Worm (Caenorhabditis elegans): ENCODE data around the gene fbxa-182.

fbxa-182 gene

DNA sequence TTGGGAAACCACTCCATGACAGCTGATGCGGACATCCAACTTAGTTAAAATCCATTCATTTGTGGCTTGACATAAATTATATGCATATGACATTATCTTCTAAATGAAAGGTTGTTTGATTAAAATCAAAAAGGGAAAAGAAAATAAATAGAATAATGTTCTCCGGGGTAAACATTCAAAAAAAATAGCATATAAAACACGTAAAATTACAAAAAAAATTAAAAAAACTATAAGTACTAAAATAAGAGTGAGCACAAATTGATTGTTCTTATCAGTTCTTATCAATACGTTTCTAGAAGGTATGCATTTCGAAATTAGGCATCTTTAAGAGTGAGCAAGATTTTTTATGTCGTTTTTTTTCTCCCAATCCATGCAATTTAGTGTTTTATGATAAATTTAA, at the start of gene fbxa-182:
Gene fbxa-182 (minus strand): TSS at position 101 of the 400 bp plus-strand sequence.
- no peak for TF ChIP-seq nhr-11 (tag; optimal IDR thresholded peaks at IDR 0.05)
- TF ChIP-seq mdl-1 (tag; optimal IDR thresholded peaks at IDR 0.05) = no peak
- no peak for TF ChIP-seq mbf-1 (tag; optimal IDR thresholded peaks at IDR 0.05)
- no peak for TF ChIP-seq sem-4 (tag; optimal IDR thresholded peaks at IDR 0.05)
- TF ChIP-seq peb-1 (tag; optimal IDR thresholded peaks at IDR 0.05) = no peak
- TF ChIP-seq egl-27 (tag; optimal IDR thresholded peaks at IDR 0.05) = no peak
- TF ChIP-seq ceh-82 (tag; optimal IDR thresholded peaks at IDR 0.05) = no peak
- TF ChIP-seq elt-1 (tag; optimal IDR thresholded peaks at IDR 0.05) = no peak
- TF ChIP-seq unc-39 (tag; optimal IDR thresholded peaks at IDR 0.05) = no peak
- no peak for TF ChIP-seq elt-3 (tag; optimal IDR thresholded peaks at IDR 0.05)
- no peak for TF ChIP-seq aly-2 (tag; optimal IDR thresholded peaks at IDR 0.05)
- no peak for TF ChIP-seq ama-1 (optimal IDR thresholded peaks at IDR 0.05)

DNA sequence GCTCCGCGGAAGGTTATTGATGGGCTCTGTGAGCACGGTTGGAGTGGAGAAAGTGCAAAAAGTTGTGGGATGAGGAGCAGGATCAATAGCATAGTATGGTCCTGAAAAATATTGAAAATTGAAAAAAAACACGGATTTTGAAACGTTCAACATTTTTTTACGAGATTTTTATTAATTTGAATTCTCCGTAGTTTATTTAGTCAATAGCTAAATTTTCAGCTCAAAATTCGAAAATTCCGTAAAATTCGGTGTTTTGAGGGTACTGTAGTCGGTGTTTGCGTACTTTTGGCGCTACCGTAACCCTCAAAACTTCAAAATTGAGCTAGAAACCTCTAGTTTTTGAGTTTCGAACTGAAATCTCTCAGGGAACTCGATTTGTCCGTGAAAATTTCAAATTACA, 46.3 kb upstream of the fbxa-182 start, which contains the start of gene pqn-42:
Gene pqn-42 (minus strand): TSS at position 101 of the 400 bp plus-strand sequence.
- TF ChIP-seq nhr-11 (tag; optimal IDR thresholded peaks at IDR 0.05) (no peak), lin-11 (tag; optimal IDR thresholded peaks at IDR 0.05) (no peak), nhr-6 (tag; optimal IDR thresholded peaks at IDR 0.05) (no peak), crh-2 (tag; optimal IDR thresholded peaks at IDR 0.05) (no peak), unc-62 (GFP tag; optimal IDR thresholded peaks at IDR 0.05) (no peak), peb-1 (tag; optimal IDR thresholded peaks at IDR 0.05) (no peak), zag-1 (tag; optimal IDR thresholded peaks at IDR 0.05) (no peak), elt-3 (tag; optimal IDR thresholded peaks at IDR 0.05) (no peak), nhr-129 (tag; optimal IDR thresholded peaks at IDR 0.05) (no peak), R02D3.7 (tag; optimal IDR thresholded peaks at IDR 0.05) (no peak), aly-2 (tag; optimal IDR thresholded peaks at IDR 0.05) (no peak), lin-13 (GFP tag; optimal IDR thresholded peaks at IDR 0.05) (no peak), dmd-4 (tag; optimal IDR thresholded peaks at IDR 0.05) (no peak), unc-39 (tag; optimal IDR thresholded peaks at IDR 0.05) (no peak), mab-5 (tag; optimal IDR thresholded peaks at IDR 0.05) (no peak), lin-39 (tag; optimal IDR thresholded peaks at IDR 0.05) (no peak)

DNA sequence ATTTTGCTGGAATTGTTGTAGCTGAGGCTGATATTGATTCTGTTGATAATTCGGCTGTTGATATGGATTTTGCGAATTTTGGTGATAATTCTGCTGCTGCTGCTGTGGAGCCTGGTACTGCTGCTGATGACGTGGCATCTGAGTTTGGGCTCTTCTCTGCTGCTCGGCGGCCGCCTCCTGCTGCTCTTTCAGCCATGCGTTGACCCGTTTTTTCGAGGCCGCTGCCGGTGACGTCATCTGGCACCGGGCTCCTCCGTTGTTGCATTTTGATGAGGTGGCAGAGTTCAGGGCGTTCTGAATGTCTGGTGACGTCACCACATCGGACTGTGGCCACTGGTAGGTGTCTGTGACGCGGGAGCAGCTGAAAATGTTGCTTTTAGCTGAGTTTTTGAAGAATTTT, 44.4 kb upstream of the fbxa-182 start:
- no peak for TF ChIP-seq nhr-10 (tag; optimal IDR thresholded peaks at IDR 0.05)
- no peak for TF ChIP-seq nhr-77 (tag; optimal IDR thresholded peaks at IDR 0.05)
- TF ChIP-seq nhr-6 (tag; optimal IDR thresholded peaks at IDR 0.05) = no peak
- no peak for TF ChIP-seq sem-4 (tag; optimal IDR thresholded peaks at IDR 0.05)
- TF ChIP-seq ZK546.5 (tag; optimal IDR thresholded peaks at IDR 0.05) = no peak
- TF ChIP-seq unc-62 (GFP tag; optimal IDR thresholded peaks at IDR 0.05) = no peak
- no peak for TF ChIP-seq nhr-12 (tag; optimal IDR thresholded peaks at IDR 0.05)
- TF ChIP-seq elt-3 (tag; optimal IDR thresholded peaks at IDR 0.05) = no peak
- no peak for TF ChIP-seq ztf-1 (GFP tag; conservative IDR thresholded peaks at IDR 0.05)
- no peak for TF ChIP-seq lin-13 (GFP tag; optimal IDR thresholded peaks at IDR 0.05)
- TF ChIP-seq snpc-4 (tag; optimal IDR thresholded peaks at IDR 0.05) = no peak
- no peak for TF ChIP-seq lin-39 (tag; optimal IDR thresholded peaks at IDR 0.05)
- no peak for TF ChIP-seq mdl-1 (tag; optimal IDR thresholded peaks at IDR 0.05)
- no peak for TF ChIP-seq dmd-4 (tag; optimal IDR thresholded peaks at IDR 0.05)
- TF ChIP-seq peb-1 (tag; optimal IDR thresholded peaks at IDR 0.05) = no peak
- TF ChIP-seq ztf-4 (tag; optimal IDR thresholded peaks at IDR 0.05) = no peak
- TF ChIP-seq nhr-25 (tag; optimal IDR thresholded peaks at IDR 0.05) = no peak
- TF ChIP-seq sma-3 (GFP tag; optimal IDR thresholded peaks at IDR 0.05) = no peak
- no peak for TF ChIP-seq alr-1 (tag; optimal IDR thresholded peaks at IDR 0.05)

DNA sequence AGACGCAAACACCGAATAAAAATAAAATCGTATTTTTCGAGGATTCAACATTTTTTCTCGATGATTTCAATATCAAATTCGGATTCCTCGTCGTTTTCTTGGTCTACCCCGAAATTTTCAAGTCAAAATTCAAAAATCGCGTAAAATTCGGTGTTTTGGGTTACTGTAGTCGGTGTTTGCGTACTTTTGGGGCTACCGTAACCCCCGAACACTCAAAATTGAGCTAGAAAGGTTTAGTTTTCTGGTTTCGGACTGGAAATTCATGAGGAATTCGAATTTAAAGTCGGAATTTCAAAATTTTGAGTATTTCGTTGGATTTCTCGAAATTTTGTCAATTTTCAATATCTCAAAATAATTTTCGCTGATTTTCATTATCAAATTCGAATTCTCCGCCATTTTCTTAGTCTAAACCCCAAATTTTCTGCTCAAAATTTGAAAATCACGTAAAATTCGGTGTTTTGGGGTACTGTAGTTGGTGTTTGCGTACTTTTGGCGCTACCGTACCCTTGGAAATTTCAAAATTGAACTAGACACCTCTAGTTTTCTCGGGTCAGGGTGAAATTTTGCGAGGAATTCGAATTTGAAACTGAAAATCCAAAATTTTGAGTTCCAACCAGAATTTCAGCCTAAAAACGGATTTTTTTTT, 43.5 kb upstream of the fbxa-182 start:
- peak in 1 of 2 experiments; percentile 71 for TF ChIP-seq lsy-2 (tag; optimal IDR thresholded peaks at IDR 0.05)
- TF ChIP-seq elt-1 (tag; optimal IDR thresholded peaks at IDR 0.05) = no peak

DNA sequence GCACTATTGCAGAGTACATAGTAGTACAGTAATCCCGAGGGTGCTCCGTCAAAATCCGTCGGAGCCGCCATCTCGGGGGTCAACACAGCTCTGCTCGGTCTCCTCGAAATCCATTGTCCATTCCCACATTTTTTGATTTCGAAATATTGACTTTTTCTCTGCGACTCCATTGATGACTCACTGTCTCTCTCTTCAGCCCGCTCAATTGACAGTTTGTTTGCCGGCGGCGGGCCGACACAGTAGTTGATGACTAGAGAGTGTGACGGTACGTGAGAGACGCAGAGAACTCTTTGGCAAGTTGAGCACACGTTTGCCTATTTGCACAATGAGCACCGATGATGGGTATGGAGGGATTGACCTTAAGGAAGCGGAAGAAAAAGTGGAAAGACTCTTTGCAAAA, 42.3 kb upstream of the fbxa-182 start:
- no peak for TF ChIP-seq mdl-1 (tag; optimal IDR thresholded peaks at IDR 0.05)
- no peak for TF ChIP-seq elt-3 (tag; optimal IDR thresholded peaks at IDR 0.05)
- TF ChIP-seq fos-1 (tag; optimal IDR thresholded peaks at IDR 0.05) = peak; percentile 85
- TF ChIP-seq nhr-129 (tag; optimal IDR thresholded peaks at IDR 0.05) = peak; percentile 65
- TF ChIP-seq nhr-12 (tag; optimal IDR thresholded peaks at IDR 0.05) = no peak
- peak; percentile 9 for TF ChIP-seq sma-9 (GFP tag; optimal IDR thresholded peaks at IDR 0.05)
- no peak for TF ChIP-seq sma-9 (tag; optimal IDR thresholded peaks at IDR 0.05)
- TF ChIP-seq blmp-1 (tag; optimal IDR thresholded peaks at IDR 0.05; ENCODE audit: insufficient read depth) = no peak
- TF ChIP-seq peb-1 (tag; optimal IDR thresholded peaks at IDR 0.05) = peak; percentile 77
- no peak for TF ChIP-seq R02D3.7 (tag; optimal IDR thresholded peaks at IDR 0.05)
- TF ChIP-seq sma-3 (GFP tag; optimal IDR thresholded peaks at IDR 0.05) = peak; percentile 27
- no peak for TF ChIP-seq sem-4 (tag; optimal IDR thresholded peaks at IDR 0.05)
- no peak for TF ChIP-seq nhr-21 (tag; optimal IDR thresholded peaks at IDR 0.05)
- no peak for TF ChIP-seq nhr-23 (tag; optimal IDR thresholded peaks at IDR 0.05)
- no peak for TF ChIP-seq nhr-25 (tag; optimal IDR thresholded peaks at IDR 0.05)
- peak; percentile 88 for TF ChIP-seq F13H6.1 (tag; optimal IDR thresholded peaks at IDR 0.05)

All from whole organism, L2 larva.